Fruit fly (Drosophila melanogaster) whole organism, embryonic: Measurements from ENCODE around the gene mRRF2.

Source experiments
- B-H2 ChIP-seq: fragments of 200-800 bp; sonication (Bioruptor generic); optimal IDR thresholded peaks from 2 replicates; lab custom pipeline; 2018; ENCODE audit warnings: missing biosample characterization, mild to moderate bottlenecking, missing genetic modification characterization
- Bdp1 ChIP-seq: fragments of 200-800 bp; sonication (Bioruptor generic); optimal IDR thresholded peaks from 3 replicates; lab custom pipeline; 2016; ENCODE audit warnings: missing biosample characterization, missing genetic modification characterization
- Blimp-1 ChIP-seq: fragments of 200-800 bp; sonication (Bioruptor generic); optimal IDR thresholded peaks from 3 replicates; lab custom pipeline; 2018; ENCODE audit warnings: missing biosample characterization, missing genetic modification characterization, mild to moderate bottlenecking, moderate library complexity, missing genetic modification reagents
- CG10209 ChIP-seq: fragments of 200-800 bp; sonication (Bioruptor generic); optimal IDR thresholded peaks from 3 replicates; lab custom pipeline; 2017; ENCODE audit warnings: missing biosample characterization, mild to moderate bottlenecking, missing genetic modification characterization, missing genetic modification reagents
- CG1024 ChIP-seq: fragments of 200-800 bp; sonication (Bioruptor generic); IDR thresholded peaks from 2 replicates; pipeline ENCODE4 v1.3.6; 2022; ENCODE audit warnings: missing biosample characterization, missing genetic modification characterization
- CG11695 ChIP-seq: fragments of 200-800 bp; sonication (Bioruptor generic); IDR thresholded peaks from 3 replicates; pipeline ENCODE4 v1.3.6; 2022; ENCODE audit warnings: missing biosample characterization, missing genetic modification characterization
- CG12071 ChIP-seq: fragments of 200-800 bp; sonication (Bioruptor generic); optimal IDR thresholded peaks from 3 replicates; lab custom pipeline; 2018; ENCODE audit warnings: missing biosample characterization, mild to moderate bottlenecking, missing genetic modification characterization
- CG13296 ChIP-seq: fragments of 200-800 bp; sonication (Bioruptor generic); optimal IDR thresholded peaks from 3 replicates; lab custom pipeline; 2018; ENCODE audit warnings: missing biosample characterization, mild to moderate bottlenecking, missing genetic modification characterization
- CG14014 ChIP-seq: fragments of 200-800 bp; sonication (Bioruptor generic); IDR thresholded peaks from 2 replicates; pipeline ENCODE4 v1.3.6; 2022; ENCODE audit warnings: missing biosample characterization, missing genetic modification characterization
- CG15011 ChIP-seq: fragments of 200-800 bp; sonication (Bioruptor generic); optimal IDR thresholded peaks from 3 replicates; lab custom pipeline; 2018; ENCODE audit warnings: missing biosample characterization, mild to moderate bottlenecking, missing genetic modification characterization
- CG15601 ChIP-seq: fragments of 200-800 bp; sonication (Bioruptor generic); optimal IDR thresholded peaks from 3 replicates; lab custom pipeline; 2019; ENCODE audit warnings: missing biosample characterization, mild to moderate bottlenecking, missing genetic modification characterization, moderate library complexity
- CG15696 ChIP-seq: fragments of 200-800 bp; sonication (Bioruptor generic); optimal IDR thresholded peaks from 2 replicates; lab custom pipeline; 2019; ENCODE audit warnings: missing biosample characterization, mild to moderate bottlenecking, missing genetic modification characterization, moderate library complexity
- CG17802 ChIP-seq: fragments of 200-800 bp; sonication (Bioruptor generic); optimal IDR thresholded peaks from 2 replicates; lab custom pipeline; 2018; ENCODE audit warnings: missing biosample characterization, mild to moderate bottlenecking, missing genetic modification characterization, moderate library complexity
- CG18011 ChIP-seq: fragments of 200-800 bp; sonication (Bioruptor generic); optimal IDR thresholded peaks from 2 replicates; lab custom pipeline; 2017; ENCODE audit warnings: missing biosample characterization, missing genetic modification characterization, mild to moderate bottlenecking, moderate library complexity, missing genotype
- CG18619 ChIP-seq: fragments of 200-800 bp; sonication (Bioruptor generic); optimal IDR thresholded peaks from 3 replicates; lab custom pipeline; 2017; ENCODE audit warnings: missing biosample characterization, mild to moderate bottlenecking, missing genetic modification characterization
- CG2129 ChIP-seq: fragments of 200-800 bp; sonication (Bioruptor generic); IDR thresholded peaks from 2 replicates; pipeline ENCODE4 v1.3.6; 2022; ENCODE audit warnings: missing biosample characterization, missing genetic modification characterization; ENCODE audit not compliant: partially characterized antibody
- CG33557 ChIP-seq: fragments of 200-800 bp; sonication (Bioruptor generic); optimal IDR thresholded peaks from 2 replicates; lab custom pipeline; 2019; ENCODE audit warnings: missing biosample characterization, mild to moderate bottlenecking, missing genetic modification characterization, moderate library complexity
- CG3995 ChIP-seq: fragments of 200-800 bp; sonication (Bioruptor generic); optimal IDR thresholded peaks from 3 replicates; lab custom pipeline; 2016; ENCODE audit warnings: missing biosample characterization, missing genetic modification characterization
- CG5953 ChIP-seq: fragments of 200-800 bp; sonication (Bioruptor generic); IDR thresholded peaks from 2 replicates; pipeline ENCODE4 v1.3.6; 2022; ENCODE audit warnings: missing biosample characterization, missing genetic modification characterization
- CG6654 ChIP-seq: fragments of 200-800 bp; sonication (Bioruptor generic); optimal IDR thresholded peaks from 2 replicates; lab custom pipeline; 2017; ENCODE audit warnings: missing biosample characterization, mild to moderate bottlenecking, missing genetic modification characterization
- CG7987 ChIP-seq: fragments of 200-800 bp; sonication (Bioruptor generic); optimal IDR thresholded peaks from 2 replicates; lab custom pipeline; 2018; ENCODE audit warnings: missing biosample characterization, mild to moderate bottlenecking, missing genetic modification characterization, moderate library complexity
- CG8281 ChIP-seq: fragments of 200-800 bp; sonication (Bioruptor generic); optimal IDR thresholded peaks from 2 replicates; lab custom pipeline; 2018; ENCODE audit warnings: missing biosample characterization, mild to moderate bottlenecking, missing genetic modification characterization, moderate library complexity
- CG8765 ChIP-seq: fragments of 200-800 bp; sonication (Bioruptor generic); IDR thresholded peaks from 2 replicates; pipeline ENCODE4 v1.3.6; 2022; ENCODE audit warnings: missing biosample characterization, missing genetic modification characterization
- CG9932 ChIP-seq: fragments of 200-800 bp; sonication (Bioruptor generic); IDR thresholded peaks from 2 replicates; pipeline ENCODE4 v1.3.6; 2022; ENCODE audit warnings: missing biosample characterization, missing genetic modification characterization
- CrebB ChIP-seq: fragments of 200-800 bp; sonication (Bioruptor generic); optimal IDR thresholded peaks from 3 replicates; lab custom pipeline; 2018; ENCODE audit warnings: missing biosample characterization, mild to moderate bottlenecking, missing genetic modification characterization
- Dll ChIP-seq: fragments of 200-800 bp; sonication (Bioruptor generic); IDR thresholded peaks from 4 replicates; pipeline ENCODE4 v1.3.6; 2022; ENCODE audit warnings: missing biosample characterization, missing genetic modification characterization; ENCODE audit not compliant: partially characterized antibody
- Dp ChIP-seq: fragments of 200-800 bp; sonication (Bioruptor generic); optimal IDR thresholded peaks from 2 replicates; lab custom pipeline; 2018; ENCODE audit warnings: missing biosample characterization, mild to moderate bottlenecking, missing genetic modification characterization, moderate library complexity
- Drgx ChIP-seq: fragments of 200-800 bp; sonication (Bioruptor generic); IDR thresholded peaks from 2 replicates; pipeline ENCODE4 v1.3.6; 2022; ENCODE audit warnings: missing biosample characterization, missing genetic modification characterization
- ERR ChIP-seq: fragments of 200-800 bp; sonication (Bioruptor generic); optimal IDR thresholded peaks from 2 replicates; lab custom pipeline; 2016; ENCODE audit warnings: missing biosample characterization, missing genetic modification characterization
- H15 ChIP-seq: fragments of 200-800 bp; sonication (Bioruptor generic); IDR thresholded peaks from 3 replicates; pipeline ENCODE4 v1.3.6; 2022; ENCODE audit warnings: missing biosample characterization, missing genetic modification characterization
- Hr78 ChIP-seq, 2 experiments: fragments of 200-800 bp in 1 of 2; fragments of >200 bp in 1 of 2; sonication (Bioruptor generic) in 1 of 2; optimal IDR thresholded peaks; 2 replicates each; lab custom pipeline; 2017 to 2019; ENCODE audit warnings: missing biosample characterization in 2 of 2, missing genetic modification characterization in 2 of 2, mild to moderate bottlenecking in 1 of 2, moderate library complexity in 1 of 2
- Lpt ChIP-seq: fragments of >200 bp; optimal IDR thresholded peaks from 2 replicates; lab custom pipeline; 2018; ENCODE audit warnings: missing biosample characterization, missing genetic modification characterization
- Mrtf ChIP-seq: fragments of 200-800 bp; sonication (Bioruptor generic); IDR thresholded peaks from 3 replicates; pipeline ENCODE4 v1.3.6; 2022; ENCODE audit warnings: missing biosample characterization, missing genetic modification characterization
- Nf-YA ChIP-seq: fragments of 200-800 bp; sonication (Bioruptor generic); IDR thresholded peaks from 2 replicates; pipeline ENCODE4 v1.3.6; 2022; ENCODE audit warnings: missing biosample characterization, missing genetic modification characterization
- Nf-YC ChIP-seq: fragments of 200-800 bp; optimal IDR thresholded peaks from 3 replicates; lab custom pipeline; 2019; ENCODE audit warnings: missing biosample characterization, mild to moderate bottlenecking, missing genetic modification characterization, moderate library complexity
- Pdp1 ChIP-seq, 2 experiments: fragments of 200-800 bp; sonication (Bioruptor generic); optimal IDR thresholded peaks; 3 replicates each; lab custom pipeline; 2016; ENCODE audit warnings: missing biosample characterization in 2 of 2, missing genetic modification characterization in 2 of 2, mild to moderate bottlenecking in 1 of 2, moderate library complexity in 1 of 2
- Ptx1 ChIP-seq: fragments of 200-800 bp; sonication (Bioruptor generic); IDR thresholded peaks from 2 replicates; pipeline ENCODE4 v1.3.6; 2022; ENCODE audit warnings: missing biosample characterization, missing genetic modification characterization
- Ravus ChIP-seq: fragments of 200-800 bp; sonication (Bioruptor generic); IDR thresholded peaks from 2 replicates; pipeline ENCODE4 v1.3.6; 2022; ENCODE audit warnings: missing biosample characterization, missing genetic modification characterization
- Sin3A ChIP-seq: fragments of >200 bp; optimal IDR thresholded peaks from 2 replicates; lab custom pipeline; 2018
- Sry-β ChIP-seq: fragments of 200-800 bp; sonication (Bioruptor generic); optimal IDR thresholded peaks from 2 replicates; lab custom pipeline; 2018; ENCODE audit warnings: missing biosample characterization, mild to moderate bottlenecking, missing genetic modification characterization, moderate library complexity
- aop ChIP-seq: fragments of 200-800 bp; sonication (Bioruptor generic); IDR thresholded peaks from 2 replicates; pipeline ENCODE4 v1.3.6; 2022; ENCODE audit warnings: missing biosample characterization, missing genetic modification characterization
- cwo ChIP-seq: fragments of 200-800 bp; sonication (Bioruptor generic); optimal IDR thresholded peaks from 3 replicates; lab custom pipeline; 2017; ENCODE audit warnings: missing biosample characterization, missing genetic modification characterization, mild to moderate bottlenecking, moderate library complexity, missing genetic modification reagents
- emc ChIP-seq: fragments of 200-800 bp; sonication (Bioruptor generic); optimal IDR thresholded peaks from 2 replicates; lab custom pipeline; 2016; ENCODE audit warnings: missing biosample characterization, missing genetic modification characterization
- ewg ChIP-seq: fragments of 200-800 bp; sonication (Bioruptor generic); optimal IDR thresholded peaks from 3 replicates; lab custom pipeline; 2017; ENCODE audit warnings: mild to moderate bottlenecking, missing biosample characterization, missing genetic modification reagents, missing genetic modification characterization
- exex ChIP-seq: fragments of 200-800 bp; sonication (Bioruptor generic); optimal IDR thresholded peaks from 4 replicates; lab custom pipeline; 2018; ENCODE audit warnings: missing biosample characterization, mild to moderate bottlenecking, missing genetic modification characterization, moderate library complexity
- gcm2 ChIP-seq: fragments of 200-800 bp; sonication (Bioruptor generic); optimal IDR thresholded peaks from 2 replicates; lab custom pipeline; 2016; ENCODE audit warnings: missing biosample characterization, missing genetic modification characterization
- lov ChIP-seq, 2 experiments: fragments of 200-800 bp in 1 of 2; fragments of >200 bp in 1 of 2; sonication (Bioruptor generic) in 1 of 2; IDR thresholded peaks in 1 of 2; optimal IDR thresholded peaks in 1 of 2; 2 replicates in 1 of 2; 3 replicates in 1 of 2; pipeline versions ENCODE4 v1.3.6 to Lab custom; 2017 to 2022; ENCODE audit warnings: missing biosample characterization in 1 of 2, missing genetic modification characterization in 1 of 2
- unpg ChIP-seq: fragments of 200-800 bp; sonication (Bioruptor generic); optimal IDR thresholded peaks from 3 replicates; lab custom pipeline; 2018; ENCODE audit warnings: missing biosample characterization, mild to moderate bottlenecking, missing genetic modification characterization, moderate library complexity
- zen2 ChIP-seq: fragments of 200-800 bp; sonication (Bioruptor generic); IDR thresholded peaks from 3 replicates; pipeline ENCODE4 v1.3.6; 2022; ENCODE audit warnings: missing biosample characterization, missing genetic modification characterization; ENCODE audit not compliant: partially characterized antibody

The mRRF2 gene

DNA sequence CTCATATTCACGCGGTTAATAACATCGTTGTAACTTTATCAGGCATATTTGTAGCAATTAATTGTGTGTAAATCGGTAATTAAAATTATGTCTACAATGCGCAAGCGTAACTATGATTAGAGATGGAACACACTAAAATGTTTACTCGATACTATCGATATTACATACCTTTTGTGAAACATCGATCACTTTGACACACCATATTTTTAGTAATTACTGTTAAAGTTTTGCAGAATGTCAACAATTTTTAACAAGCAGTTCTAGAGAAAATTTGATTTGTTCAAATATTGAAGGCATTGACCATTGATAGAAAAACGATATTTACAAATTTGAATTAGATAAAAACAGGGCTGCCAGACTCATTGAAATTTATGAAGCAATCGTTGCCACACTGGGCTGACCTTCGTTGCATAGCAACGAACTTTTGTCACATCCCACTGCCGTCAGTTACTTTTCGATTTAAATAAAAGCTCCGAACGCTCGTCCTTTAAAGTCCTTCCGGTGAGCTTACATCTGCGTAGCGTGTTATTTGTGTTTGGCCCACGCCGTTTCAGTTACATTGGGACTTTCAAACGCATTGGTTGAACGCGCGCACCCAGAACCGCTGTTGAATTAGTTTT, 25.9 kb downstream of the mRRF2 start, which contains the start of the genes loco and wake (continued):
- TF ChIP-seq Dp (GFP tag; lab: Kevin White, UChicago), result peak; percentile 78
- TF ChIP-seq Mrtf, result no peak
- no peak for TF ChIP-seq CG8765 (GFP tag; lab: Robert Waterston, UW)
- TF ChIP-seq aop (GFP tag; lab: Robert Waterston, UW), result no peak
- TF ChIP-seq CG33557 (GFP tag; lab: Kevin White, UChicago), result no peak
- TF ChIP-seq CG15601 (tag; lab: Kevin White, UChicago), result peak; percentile 4
- peak; percentile 20 for TF ChIP-seq Nf-YC
- TF ChIP-seq CG8281, result no peak
- TF ChIP-seq Sry-β, result no peak
- no peak for TF ChIP-seq CG17802
- TF ChIP-seq CG12071 (GFP tag; lab: Kevin White, UChicago), result no peak
- TF ChIP-seq CG14014 (GFP tag; lab: Robert Waterston, UW), result no peak
- no peak for TF ChIP-seq Nf-YA (GFP tag; lab: Robert Waterston, UW)
- TF ChIP-seq unpg (GFP tag; lab: Kevin White, UChicago), result no peak
- TF ChIP-seq ewg (GFP tag; lab: Kevin White, UChicago), result peak; percentile 98
- TF ChIP-seq Blimp-1 (GFP tag; lab: Kevin White, UChicago), result no peak
- no peak for TF ChIP-seq CG6654 (GFP tag; lab: Kevin White, UChicago)
- no peak for TF ChIP-seq Drgx (GFP tag; lab: Robert Waterston, UW)
- TF ChIP-seq Bdp1 (GFP tag; lab: Kevin White, UChicago), result no peak
- no peak for TF ChIP-seq Ravus (GFP tag; lab: Robert Waterston, UW)
- peak; percentile 13 for TF ChIP-seq CG15696 (tag; lab: Kevin White, UChicago)
- no peak for TF ChIP-seq Lpt
- no peak for TF ChIP-seq CG13296 (GFP tag; lab: Kevin White, UChicago)
- TF ChIP-seq ERR, result no peak
- TF ChIP-seq CG2129 (GFP tag; lab: Robert Waterston, UW), result peak; percentile 90
- no peak for TF ChIP-seq CG10209
- TF ChIP-seq exex (tag; lab: Kevin White, UChicago), result no peak
- no peak for TF ChIP-seq CG5953 (GFP tag; lab: Robert Waterston, UW)
- TF ChIP-seq B-H2, result no peak
- TF ChIP-seq Sin3A (lab: Kevin White, UChicago), result peak; percentile 71
- TF ChIP-seq CG1024 (GFP tag; lab: Robert Waterston, UW), result no peak
- no peak for TF ChIP-seq CG7987 (GFP tag; lab: Kevin White, UChicago)
- no peak for TF ChIP-seq CG15011
- no peak for TF ChIP-seq emc (GFP tag; lab: Kevin White, UChicago)
- no peak for TF ChIP-seq Pdp1 (GFP tag; optimal IDR thresholded peaks at IDR 0.05; lab: Kevin White, UChicago)
- peak; percentile 99 for TF ChIP-seq CG18011 (GFP tag; lab: Kevin White, UChicago)
- TF ChIP-seq cwo (GFP tag; lab: Kevin White, UChicago), result no peak
- TF ChIP-seq gcm2 (GFP tag; lab: Kevin White, UChicago), result no peak
- no peak for TF ChIP-seq CG11695 (GFP tag; lab: Robert Waterston, UW)
- no peak for TF ChIP-seq Hr78 (GFP tag; optimal IDR thresholded peaks at IDR 0.05; lab: Kevin White, UChicago)
- TF ChIP-seq Ptx1 (GFP tag; lab: Robert Waterston, UW), result no peak
- TF ChIP-seq H15 (GFP tag; lab: Robert Waterston, UW), result no peak
- peak; percentile 99 for TF ChIP-seq Dll
- TF ChIP-seq lov (optimal IDR thresholded peaks at IDR 0.05; lab: Kevin White, UChicago), result no peak
- no peak for TF ChIP-seq lov (GFP tag; IDR thresholded peaks at IDR 0.05; lab: Robert Waterston, UW)
- TF ChIP-seq CG9932 (GFP tag; lab: Robert Waterston, UW), result no peak
- no peak for TF ChIP-seq CrebB (tag; lab: Kevin White, UChicago)
- TF ChIP-seq CG3995, result no peak
- TF ChIP-seq CG18619 (GFP tag; lab: Kevin White, UChicago), result no peak
- peak; percentile 89 for TF ChIP-seq zen2 (GFP tag; lab: Robert Waterston, UW)
